Worm (Caenorhabditis elegans): ENCODE measurements around the gene F26C11.4.

- TF ChIP-seq F26F4.8 (GFP tag; conservative IDR thresholded peaks at IDR 0.05): no peak
- no peak for TF ChIP-seq ama-1 (optimal IDR thresholded peaks at IDR 0.05)
- no peak for TF ChIP-seq zag-1 (tag; optimal IDR thresholded peaks at IDR 0.05)
- no peak for TF ChIP-seq ceh-62 (tag; optimal IDR thresholded peaks at IDR 0.05)
- no peak for TF ChIP-seq Y75B8A.6 (GFP tag; IDR thresholded peaks at IDR 0.05)
- no peak for TF ChIP-seq aha-1 (tag)
- TF ChIP-seq Y105C5A.15 (GFP tag; IDR thresholded peaks at IDR 0.05): no peak
Measured at ce11 chrII:9943837-9944236, 27.8 kb upstream of the F26C11.4 start, which contains the start of gene flad-1.
